Fruit fly (Drosophila melanogaster) ovary, adult (tissue): ENCODE results near the gene CG1172.

Experiments used
- CG17801 ChIP-seq: fragments of 200-800 bp; optimal IDR thresholded peaks from 2 replicates; lab custom pipeline; 2019; ENCODE audit warnings: missing biosample characterization, mild to moderate bottlenecking, missing genetic modification characterization, moderate library complexity; ENCODE audit not compliant: partially characterized antibody

The CG1172 gene

dm6 chr3R:5414147-5414748 is 20.5 kb downstream of the CG1172 start, which contains the start of gene CG14669:
TSS of gene CG14669 (plus strand) at chr3R:5414527.
- no peak for TF ChIP-seq CG17801

dm6 chr3R:5420454-5420853 is 26.7 kb downstream of the CG1172 start:
- no peak for TF ChIP-seq CG17801

dm6 chr3R:5422123-5422522 is 28.4 kb downstream of the CG1172 start:
- no peak for TF ChIP-seq CG17801

dm6 chr3R:5427157-5427556 is 33.4 kb downstream of the CG1172 start, which contains the start of gene CG12147:
TSS of gene CG12147 (minus strand) at chr3R:5427257.
- no peak for TF ChIP-seq CG17801

dm6 chr3R:5429786-5430185 is 36.1 kb downstream of the CG1172 start:
- no peak for TF ChIP-seq CG17801

- no peak for TF ChIP-seq CG17801
Measured at dm6 chr3R:5438750-5439149, 45.0 kb downstream of the CG1172 start.
